Worm (Caenorhabditis elegans) whole organism, mixed stage, embryonic: ENCODE data around the gene ceh-16.

Source experiments
- ceh-83 ChIP-seq: fragments of 200-800 bp; sonication (Bioruptor generic); optimal IDR thresholded peaks from 2 replicates; lab custom pipeline; 2018; ENCODE audit warnings: mild to moderate bottlenecking, missing genetic modification characterization, missing compliant biosample characterization
- elt-3 ChIP-seq: fragments of 150-350 bp; optimal IDR thresholded peaks from 2 replicates; lab custom pipeline; 2014; ENCODE audit warnings: missing biosample characterization, missing genetic modification characterization
- unc-62 ChIP-seq: fragments of 150-350 bp; optimal IDR thresholded peaks from 2 replicates; lab custom pipeline; 2014; ENCODE audit warnings: missing biosample characterization, missing genetic modification reagents, missing genetic modification characterization
- ztf-11 ChIP-seq: fragments of 150-350 bp; optimal IDR thresholded peaks from 2 replicates; lab custom pipeline; 2014; ENCODE audit warnings: missing biosample characterization, missing genetic modification characterization

DNA sequence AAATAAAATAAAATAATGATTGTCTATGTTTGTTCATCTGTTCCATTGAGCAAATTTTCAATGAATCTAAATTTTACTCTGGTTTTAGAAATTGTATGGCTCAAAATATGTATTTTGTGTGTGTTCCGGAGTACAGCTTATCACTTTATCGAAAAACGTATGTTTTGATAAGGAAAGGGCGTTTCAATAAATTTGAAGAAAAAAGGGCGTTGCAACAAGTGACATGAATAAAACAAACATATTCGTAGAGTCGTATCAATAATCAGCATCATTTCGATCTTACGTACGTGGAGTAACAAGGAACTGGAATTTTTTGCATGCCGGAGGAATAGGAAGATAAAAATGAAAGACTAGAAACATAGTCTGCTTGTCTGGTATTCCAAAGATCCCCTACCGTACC, 28.4 kb upstream of the ceh-16 start:
- TF ChIP-seq unc-62 = no peak
- TF ChIP-seq elt-3 (tag; lab: Kevin White, UChicago) = no peak
- TF ChIP-seq ztf-11 (tag; lab: Kevin White, UChicago) = no peak
- no peak for TF ChIP-seq ceh-83 (GFP tag; lab: Kevin White, UChicago)
